Fruit fly (Drosophila melanogaster) whole organism, embryonic: ENCODE results near the gene CG13032.

ENCODE experiments used
- Asciz ChIP-seq: fragments of 200-800 bp; sonication (Bioruptor generic); optimal IDR thresholded peaks from 2 replicates; lab custom pipeline; 2017; ENCODE audit warnings: missing biosample characterization, mild to moderate bottlenecking, missing genetic modification characterization, missing genetic modification reagents
- Atf6 ChIP-seq: fragments of 200-800 bp; sonication (Bioruptor generic); IDR thresholded peaks from 2 replicates; pipeline ENCODE4 v1.3.6; 2022; ENCODE audit warnings: missing biosample characterization, missing genetic modification characterization
- B-H1 ChIP-seq: fragments of 200-800 bp; sonication (Bioruptor generic); IDR thresholded peaks from 3 replicates; pipeline ENCODE4 v1.3.6; 2022; ENCODE audit warnings: missing biosample characterization, missing genetic modification characterization
- C15 ChIP-seq: fragments of 200-800 bp; sonication (Bioruptor generic); IDR thresholded peaks from 3 replicates; pipeline ENCODE4 v1.3.6; 2022; ENCODE audit warnings: missing biosample characterization, missing genetic modification characterization
- CG10543 ChIP-seq: fragments of 200-800 bp; sonication (Bioruptor generic); optimal IDR thresholded peaks from 3 replicates; lab custom pipeline; 2017; ENCODE audit warnings: missing biosample characterization, mild to moderate bottlenecking, missing genetic modification characterization, moderate library complexity
- CG11247 ChIP-seq: fragments of 200-800 bp; sonication (Bioruptor generic); IDR thresholded peaks from 2 replicates; pipeline ENCODE4 v1.3.6; 2022; ENCODE audit warnings: missing biosample characterization, missing genetic modification characterization
- CG12391 ChIP-seq: fragments of 200-800 bp; sonication (Bioruptor generic); optimal IDR thresholded peaks from 3 replicates; lab custom pipeline; 2018; ENCODE audit warnings: missing biosample characterization, mild to moderate bottlenecking, missing genetic modification characterization, moderate library complexity
- CG15601 ChIP-seq: fragments of 200-800 bp; sonication (Bioruptor generic); optimal IDR thresholded peaks from 3 replicates; lab custom pipeline; 2019; ENCODE audit warnings: missing biosample characterization, mild to moderate bottlenecking, missing genetic modification characterization, moderate library complexity
- CG17385 ChIP-seq: fragments of 200-800 bp; sonication (Bioruptor generic); optimal IDR thresholded peaks from 3 replicates; lab custom pipeline; 2018; ENCODE audit warnings: missing biosample characterization, mild to moderate bottlenecking, missing genetic modification characterization
- CG18599 ChIP-seq: fragments of 200-800 bp; sonication (Bioruptor generic); optimal IDR thresholded peaks from 3 replicates; lab custom pipeline; 2017; ENCODE audit warnings: missing biosample characterization, missing genetic modification characterization, mild to moderate bottlenecking, moderate library complexity, missing genetic modification reagents
- CG2120 ChIP-seq: fragments of 200-800 bp; sonication (Bioruptor generic); optimal IDR thresholded peaks from 3 replicates; lab custom pipeline; 2016; ENCODE audit warnings: missing biosample characterization, missing genetic modification characterization
- CG32532 ChIP-seq: fragments of 200-800 bp; sonication (Bioruptor generic); IDR thresholded peaks from 2 replicates; pipeline ENCODE4 v1.3.6; 2022; ENCODE audit warnings: missing biosample characterization, missing genetic modification characterization
- CG3995 ChIP-seq: fragments of 200-800 bp; sonication (Bioruptor generic); optimal IDR thresholded peaks from 3 replicates; lab custom pipeline; 2016; ENCODE audit warnings: missing biosample characterization, missing genetic modification characterization
- CG5180 ChIP-seq: fragments of 200-800 bp; sonication (Bioruptor generic); optimal IDR thresholded peaks from 3 replicates; lab custom pipeline; 2017; ENCODE audit warnings: missing biosample characterization, missing genetic modification characterization, mild to moderate bottlenecking, moderate library complexity, missing genetic modification reagents
- CG7372 ChIP-seq: fragments of 200-800 bp; sonication (Bioruptor generic); IDR thresholded peaks from 2 replicates; pipeline ENCODE4 v1.3.6; 2022; ENCODE audit warnings: missing biosample characterization, missing genetic modification characterization
- CG7928 ChIP-seq: fragments of 200-800 bp; sonication (Bioruptor generic); optimal IDR thresholded peaks from 2 replicates; lab custom pipeline; 2017; ENCODE audit warnings: missing biosample characterization, mild to moderate bottlenecking, missing genetic modification characterization
- CG9817 ChIP-seq: fragments of 200-800 bp; sonication (Bioruptor generic); optimal IDR thresholded peaks from 2 replicates; lab custom pipeline; 2018; ENCODE audit warnings: missing biosample characterization, mild to moderate bottlenecking, missing genetic modification characterization, moderate library complexity
- Deaf1 ChIP-seq: fragments of 200-800 bp; optimal IDR thresholded peaks from 3 replicates; lab custom pipeline; 2019; ENCODE audit warnings: missing biosample characterization, mild to moderate bottlenecking, missing genetic modification characterization, moderate library complexity
- Dll ChIP-seq: fragments of 200-800 bp; sonication (Bioruptor generic); IDR thresholded peaks from 4 replicates; pipeline ENCODE4 v1.3.6; 2022; ENCODE audit warnings: missing biosample characterization, missing genetic modification characterization; ENCODE audit not compliant: partially characterized antibody
- ERR ChIP-seq: fragments of 200-800 bp; sonication (Bioruptor generic); optimal IDR thresholded peaks from 2 replicates; lab custom pipeline; 2016; ENCODE audit warnings: missing biosample characterization, missing genetic modification characterization
- GATAe ChIP-seq: fragments of 200-800 bp; sonication (Bioruptor generic); conservative IDR thresholded peaks from 2 replicates; pipeline ENCODE4 v1.3.6; 2022; ENCODE audit warnings: missing biosample characterization, missing genetic modification characterization
- HmgZ ChIP-seq: fragments of 200-800 bp; sonication (Bioruptor generic); optimal IDR thresholded peaks from 2 replicates; lab custom pipeline; 2018; ENCODE audit warnings: missing biosample characterization, mild to moderate bottlenecking, missing genetic modification characterization
- Hmr ChIP-seq: fragments of 200-800 bp; sonication (Bioruptor generic); optimal IDR thresholded peaks from 3 replicates; lab custom pipeline; 2017; ENCODE audit warnings: mild to moderate bottlenecking, missing biosample characterization, missing genetic modification reagents, missing genetic modification characterization
- Hr78 ChIP-seq, 2 experiments: fragments of 200-800 bp in 1 of 2; fragments of >200 bp in 1 of 2; sonication (Bioruptor generic) in 1 of 2; optimal IDR thresholded peaks; 2 replicates each; lab custom pipeline; 2017 to 2019; ENCODE audit warnings: missing biosample characterization in 2 of 2, missing genetic modification characterization in 2 of 2, mild to moderate bottlenecking in 1 of 2, moderate library complexity in 1 of 2
- Lim3 ChIP-seq: fragments of 200-800 bp; sonication (Bioruptor generic); IDR thresholded peaks from 2 replicates; pipeline ENCODE4 v1.3.6; 2022; ENCODE audit warnings: missing biosample characterization, missing genetic modification characterization
- Trl ChIP-seq, 3 experiments: fragments of >200 bp in 2 of 3; fragments of 200-800 bp in 1 of 3; sonication (Bioruptor generic) in 1 of 3; optimal IDR thresholded peaks; 2 replicates in 1 of 3; 3 replicates in 2 of 3; lab custom pipeline; 2016 to 2017; ENCODE audit warnings: missing biosample characterization in 1 of 3, missing genetic modification characterization in 1 of 3
- Vsx1 ChIP-seq: fragments of 200-800 bp; sonication (Bioruptor generic); optimal IDR thresholded peaks from 2 replicates; lab custom pipeline; 2017; ENCODE audit warnings: missing biosample characterization, mild to moderate bottlenecking, missing genetic modification characterization, missing genetic modification reagents
- caup ChIP-seq: fragments of 200-800 bp; sonication (Bioruptor generic); optimal IDR thresholded peaks from 3 replicates; lab custom pipeline; 2017; ENCODE audit warnings: missing biosample characterization, mild to moderate bottlenecking, missing genetic modification characterization, moderate library complexity; ENCODE audit not compliant: severe bottlenecking
- chinmo ChIP-seq: fragments of 200-800 bp; sonication (Bioruptor generic); IDR thresholded peaks from 4 replicates; pipeline ENCODE4 v1.3.6; 2022; ENCODE audit warnings: missing biosample characterization, missing genetic modification characterization; ENCODE audit not compliant: partially characterized antibody
- ci ChIP-seq: fragments of 200-800 bp; sonication (Bioruptor generic); IDR thresholded peaks from 3 replicates; pipeline ENCODE4 v1.3.6; 2022; ENCODE audit warnings: missing biosample characterization, missing genetic modification characterization
- corto ChIP-seq: fragments of 200-800 bp; sonication (Bioruptor generic); optimal IDR thresholded peaks from 2 replicates; lab custom pipeline; 2016; ENCODE audit warnings: missing biosample characterization, mild to moderate bottlenecking, missing genetic modification characterization, moderate library complexity
- cwo ChIP-seq: fragments of 200-800 bp; sonication (Bioruptor generic); optimal IDR thresholded peaks from 3 replicates; lab custom pipeline; 2017; ENCODE audit warnings: missing biosample characterization, missing genetic modification characterization, mild to moderate bottlenecking, moderate library complexity, missing genetic modification reagents
- fd64A ChIP-seq: fragments of 200-800 bp; sonication (Bioruptor generic); optimal IDR thresholded peaks from 3 replicates; lab custom pipeline; 2018; ENCODE audit warnings: missing biosample characterization, mild to moderate bottlenecking, missing genetic modification characterization
- ftz-f1 ChIP-seq: fragments of 200-800 bp; sonication (Bioruptor generic); optimal IDR thresholded peaks from 2 replicates; lab custom pipeline; 2016; ENCODE audit warnings: missing biosample characterization, missing genetic modification characterization
- gro ChIP-seq: fragments of 200-800 bp; sonication (Bioruptor generic); optimal IDR thresholded peaks from 2 replicates; lab custom pipeline; 2016; ENCODE audit warnings: missing biosample characterization, missing genetic modification characterization
- ind ChIP-seq: fragments of 200-800 bp; sonication (Bioruptor generic); optimal IDR thresholded peaks from 3 replicates; lab custom pipeline; 2016; ENCODE audit warnings: missing biosample characterization, missing genetic modification characterization
- lab ChIP-seq: fragments of 200-800 bp; sonication (Bioruptor generic); optimal IDR thresholded peaks from 3 replicates; lab custom pipeline; 2017; ENCODE audit warnings: missing biosample characterization, missing genetic modification characterization, mild to moderate bottlenecking, moderate library complexity, missing genetic modification reagents
- mirr ChIP-seq: fragments of 200-800 bp; sonication (Bioruptor generic); optimal IDR thresholded peaks from 3 replicates; lab custom pipeline; 2018; ENCODE audit warnings: missing biosample characterization, mild to moderate bottlenecking, missing genetic modification characterization
- nmo ChIP-seq: fragments of 200-800 bp; sonication (Bioruptor generic); optimal IDR thresholded peaks from 2 replicates; lab custom pipeline; 2018; ENCODE audit warnings: missing biosample characterization, mild to moderate bottlenecking, missing genetic modification characterization, moderate library complexity
- row ChIP-seq: fragments of 200-800 bp; sonication (Bioruptor generic); IDR thresholded peaks from 3 replicates; pipeline ENCODE4 v1.3.6; 2022; ENCODE audit warnings: missing biosample characterization, missing genetic modification characterization
- sd ChIP-seq: fragments of 200-800 bp; sonication (Bioruptor generic); optimal IDR thresholded peaks from 3 replicates; lab custom pipeline; 2018; ENCODE audit warnings: missing biosample characterization, mild to moderate bottlenecking, missing genetic modification characterization, moderate library complexity
- sim ChIP-seq: fragments of 200-800 bp; sonication (Bioruptor generic); IDR thresholded peaks from 2 replicates; pipeline ENCODE4 v1.3.6; 2022; ENCODE audit warnings: missing biosample characterization, missing genetic modification characterization
- sr ChIP-seq: fragments of 200-800 bp; sonication (Bioruptor generic); IDR thresholded peaks from 3 replicates; pipeline ENCODE4 v1.3.6; 2022; ENCODE audit warnings: missing biosample characterization, missing genetic modification characterization
- sug ChIP-seq: fragments of 200-800 bp; optimal IDR thresholded peaks from 2 replicates; lab custom pipeline; 2019; ENCODE audit warnings: missing biosample characterization, mild to moderate bottlenecking, missing genetic modification characterization, moderate library complexity
- ttk ChIP-seq: fragments of 200-800 bp; sonication (Bioruptor generic); IDR thresholded peaks from 2 replicates; pipeline ENCODE4 v2.1.2; 2022; ENCODE audit warnings: missing biosample characterization, missing genetic modification characterization
- tx ChIP-seq: fragments of 200-800 bp; sonication (Bioruptor generic); optimal IDR thresholded peaks from 2 replicates; lab custom pipeline; 2016; ENCODE audit warnings: missing biosample characterization, missing genetic modification characterization
- yki ChIP-seq: fragments of >200 bp; optimal IDR thresholded peaks from 3 replicates; lab custom pipeline; 2018

CG13032 gene

DNA sequence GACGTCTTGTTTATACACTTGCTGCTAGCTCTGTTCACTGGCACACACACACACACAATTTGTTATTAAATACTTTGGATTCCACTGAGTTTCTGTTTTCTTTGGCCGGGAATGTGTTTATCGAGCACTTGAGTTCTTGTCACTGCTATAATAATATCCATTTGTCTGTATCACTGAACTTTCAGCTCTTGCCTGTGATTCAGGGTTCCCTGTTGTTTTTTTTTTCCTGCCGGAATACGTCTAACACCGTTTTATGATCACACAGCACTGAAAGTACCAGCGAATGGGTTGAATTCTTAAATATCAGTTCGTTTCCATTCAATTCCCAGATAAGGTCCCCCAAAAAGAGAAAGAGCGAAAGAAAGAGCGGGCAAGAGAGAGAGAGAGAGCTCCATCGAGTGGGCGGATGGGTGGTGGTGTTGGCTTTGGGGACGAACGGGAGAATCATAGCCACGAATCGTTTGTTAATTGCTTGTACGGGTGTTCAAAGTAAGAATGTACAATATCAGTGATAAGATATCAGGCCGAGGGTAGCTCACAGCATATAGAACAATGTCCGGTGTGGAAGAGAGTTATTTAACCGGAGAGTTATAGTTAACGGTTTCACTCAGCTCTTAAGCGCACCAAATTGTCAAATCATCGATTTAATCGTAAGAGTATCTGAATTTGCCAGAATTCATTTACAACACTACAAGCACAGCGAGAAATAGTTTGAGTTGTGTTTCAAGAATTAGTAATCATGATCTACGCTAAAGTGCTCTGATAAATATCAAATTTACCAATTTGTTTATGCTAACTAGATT lies 5.9 kb upstream of the CG13032 start, which contains the start of gene Galphaf (continued):
- TF ChIP-seq fd64A = peak; percentile 24
- TF ChIP-seq CG15601 (tag; lab: Kevin White, UChicago) = peak; percentile 53
- peak; percentile 20; the same call in 1 of the 3 replicates for TF ChIP-seq sr (GFP tag; lab: Robert Waterston, UW)
- 0 out of 2 replicates have a peak, but pooled peaks have one; percentile 9 for TF ChIP-seq Lim3 (GFP tag; lab: Robert Waterston, UW)
- peak; percentile 95 for TF ChIP-seq sd (tag; lab: Kevin White, UChicago)
- peak; percentile 3 for TF ChIP-seq Hmr (GFP tag; lab: Kevin White, UChicago)
- TF ChIP-seq corto (GFP tag; lab: Kevin White, UChicago) = no peak
- TF ChIP-seq cwo (GFP tag; lab: Kevin White, UChicago) = peak; percentile 38
- peak; percentile 16 for TF ChIP-seq CG17385 (GFP tag; lab: Kevin White, UChicago)
- TF ChIP-seq sug (tag; lab: Kevin White, UChicago) = peak; percentile 54
- TF ChIP-seq Trl (optimal IDR thresholded peaks at IDR 0.05; lab: Kevin White, UChicago) = peak; percentile 76 to 90
- no peak for TF ChIP-seq Trl (GFP tag; optimal IDR thresholded peaks at IDR 0.05; lab: Kevin White, UChicago)
- peak; percentile 37 for TF ChIP-seq CG5180 (GFP tag; lab: Kevin White, UChicago)
- peak; percentile 48 for TF ChIP-seq lab (GFP tag; lab: Kevin White, UChicago)
- TF ChIP-seq ftz-f1 (GFP tag; lab: Kevin White, UChicago) = no peak
- TF ChIP-seq GATAe (GFP tag; lab: Robert Waterston, UW) = 0 out of 2 replicates have a peak, but pooled peaks have one; percentile 44
- TF ChIP-seq C15 (GFP tag; lab: Robert Waterston, UW) = 0 out of 3 replicates have a peak, but pooled peaks have one; percentile 26
- TF ChIP-seq caup = peak; percentile 32
- 0 out of 2 replicates have a peak, but pooled peaks have one; percentile 20 for TF ChIP-seq CG32532
- no peak for TF ChIP-seq CG7928 (GFP tag; lab: Kevin White, UChicago)
- peak; percentile 68 for TF ChIP-seq CG10543 (GFP tag; lab: Kevin White, UChicago)
- TF ChIP-seq Atf6 (GFP tag; lab: Robert Waterston, UW) = 0 out of 2 replicates have a peak, but pooled peaks have one; percentile 21
- peak; percentile 21 for TF ChIP-seq HmgZ (tag; lab: Kevin White, UChicago)
- TF ChIP-seq ttk (GFP tag; lab: Robert Waterston, UW) = no peak
- peak; percentile 42 for TF ChIP-seq Deaf1 (tag; lab: Kevin White, UChicago)
- peak; percentile 2 for TF ChIP-seq CG18599 (GFP tag; lab: Kevin White, UChicago)
- TF ChIP-seq yki (lab: Kevin White, UChicago) = peak; percentile 28
- TF ChIP-seq Dll (GFP tag; lab: Robert Waterston, UW) = peak; percentile 17; the same call in 1 of the 4 replicates
- no peak for TF ChIP-seq CG7372 (GFP tag; lab: Robert Waterston, UW)
- TF ChIP-seq row (GFP tag; lab: Robert Waterston, UW) = 0 out of 3 replicates have a peak, but pooled peaks have one; percentile 15
- TF ChIP-seq gro (GFP tag; lab: Kevin White, UChicago) = peak; percentile 30
- peak; percentile 49 for TF ChIP-seq CG3995 (GFP tag; lab: Kevin White, UChicago)
- peak; percentile 14 for TF ChIP-seq CG2120 (GFP tag; lab: Kevin White, UChicago)

DNA sequence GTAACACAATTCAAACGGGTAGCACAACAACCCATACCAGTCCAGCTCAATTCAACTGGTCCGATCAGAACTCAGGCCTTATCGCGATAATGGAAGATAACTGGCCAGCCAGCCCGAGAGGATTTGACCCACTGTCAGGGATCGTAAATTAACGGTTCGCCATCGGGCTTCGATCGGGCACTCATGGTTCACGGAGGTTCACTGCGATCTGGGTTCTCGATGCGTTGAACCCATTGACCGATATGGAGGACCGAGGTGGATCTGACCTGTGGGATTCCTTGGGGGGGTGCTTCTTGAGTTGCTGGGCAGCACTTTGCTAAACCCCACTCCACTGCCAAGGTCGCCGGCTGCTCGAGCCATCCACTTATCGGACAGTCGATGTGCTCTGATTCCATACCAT lies 5.0 kb upstream of the CG13032 start:
- TF ChIP-seq CG12391 (no peak), CG11247 (GFP tag; lab: Robert Waterston, UW) (0 out of 2 replicates have a peak, but pooled peaks have one; percentile 20), mirr (GFP tag; lab: Kevin White, UChicago) (no peak), ind (no peak), Hr78 (GFP tag; optimal IDR thresholded peaks at IDR 0.05; lab: Kevin White, UChicago) (peak in 1 of 2 experiments; percentile 69), ci (GFP tag; lab: Robert Waterston, UW) (no peak), nmo (no peak), CG9817 (tag; lab: Kevin White, UChicago) (no peak), tx (GFP tag; lab: Kevin White, UChicago) (no peak), ERR (no peak), chinmo (GFP tag; lab: Robert Waterston, UW) (0 out of 4 replicates have a peak, but pooled peaks have one; percentile 23), B-H1 (GFP tag; lab: Robert Waterston, UW) (no peak), Asciz (GFP tag; lab: Kevin White, UChicago) (no peak), sim (GFP tag; lab: Robert Waterston, UW) (no peak), Vsx1 (GFP tag; lab: Kevin White, UChicago) (no peak)
